Fruit fly (Drosophila melanogaster) whole organism, prepupa: ENCODE results near the gene CG31861.

Experiments used
- Blimp-1 ChIP-seq: fragments of 200-800 bp; sonication (Bioruptor generic); optimal IDR thresholded peaks from 3 replicates; lab custom pipeline; 2017; ENCODE audit warnings: missing biosample characterization, missing genetic modification characterization, mild to moderate bottlenecking, moderate library complexity, missing genetic modification reagents
- CG10631 ChIP-seq: fragments of 200-800 bp; sonication (Bioruptor generic); optimal IDR thresholded peaks from 2 replicates; lab custom pipeline; 2016; ENCODE audit warnings: missing biosample characterization, missing genetic modification characterization
- CG10669 ChIP-seq: fragments of 200-800 bp; sonication (Bioruptor generic); optimal IDR thresholded peaks from 3 replicates; lab custom pipeline; 2018; ENCODE audit warnings: missing biosample characterization, mild to moderate bottlenecking, missing genetic modification characterization, moderate library complexity
- CG11294 ChIP-seq: fragments of 200-800 bp; sonication (Bioruptor generic); IDR thresholded peaks from 2 replicates; pipeline ENCODE4 v1.3.6; 2022; ENCODE audit warnings: missing biosample characterization, missing genetic modification characterization
- CG11762 ChIP-seq: fragments of 200-800 bp; sonication (Bioruptor generic); optimal IDR thresholded peaks from 3 replicates; lab custom pipeline; 2016; ENCODE audit warnings: missing biosample characterization, missing genetic modification characterization; ENCODE audit not compliant: insufficient read depth
- CG11902 ChIP-seq: fragments of 200-800 bp; sonication (Bioruptor generic); optimal IDR thresholded peaks from 3 replicates; lab custom pipeline; 2016; ENCODE audit warnings: missing biosample characterization, missing genetic modification characterization
- CG3032 ChIP-seq: fragments of 200-800 bp; optimal IDR thresholded peaks from 2 replicates; lab custom pipeline; 2019; ENCODE audit warnings: missing biosample characterization, mild to moderate bottlenecking, missing genetic modification characterization, moderate library complexity
- CG32006 ChIP-seq: fragments of 200-800 bp; sonication (Bioruptor generic); optimal IDR thresholded peaks from 3 replicates; lab custom pipeline; 2017; ENCODE audit warnings: missing biosample characterization, mild to moderate bottlenecking, missing genetic modification characterization
- CG3919 ChIP-seq: fragments of 200-800 bp; sonication (Bioruptor generic); optimal IDR thresholded peaks from 3 replicates; lab custom pipeline; 2016; ENCODE audit warnings: missing biosample characterization, missing genetic modification characterization
- CG6163 ChIP-seq: fragments of 200-800 bp; sonication (Bioruptor generic); IDR thresholded peaks from 3 replicates; pipeline ENCODE4 v1.3.6; 2022; ENCODE audit warnings: missing biosample characterization, missing genetic modification characterization
- CG6276 ChIP-seq: fragments of 200-800 bp; sonication (Bioruptor generic); optimal IDR thresholded peaks from 2 replicates; lab custom pipeline; 2017; ENCODE audit warnings: missing biosample characterization, mild to moderate bottlenecking, missing genetic modification characterization
- CG6792 ChIP-seq: fragments of 200-800 bp; sonication (Bioruptor generic); optimal IDR thresholded peaks from 3 replicates; lab custom pipeline; 2016; ENCODE audit warnings: missing biosample characterization, missing genetic modification characterization
- CG6854 ChIP-seq: fragments of 200-800 bp; sonication (Bioruptor generic); optimal IDR thresholded peaks from 2 replicates; lab custom pipeline; 2017; ENCODE audit warnings: missing biosample characterization, mild to moderate bottlenecking, missing genetic modification characterization
- CG7368 ChIP-seq: fragments of 200-800 bp; sonication (Bioruptor generic); optimal IDR thresholded peaks from 3 replicates; lab custom pipeline; 2016; ENCODE audit warnings: missing biosample characterization, missing genetic modification characterization
- CG8119 ChIP-seq: fragments of 200-800 bp; sonication (Bioruptor generic); IDR thresholded peaks from 3 replicates; pipeline ENCODE4 v1.3.6; 2022; ENCODE audit warnings: missing biosample characterization, missing genetic modification characterization
- CG8319 ChIP-seq: fragments of 200-800 bp; sonication (Bioruptor generic); optimal IDR thresholded peaks from 3 replicates; lab custom pipeline; 2016; ENCODE audit warnings: missing biosample characterization, missing genetic modification characterization
- CG8632 ChIP-seq: fragments of 200-800 bp; sonication (Bioruptor generic); optimal IDR thresholded peaks from 3 replicates; lab custom pipeline; 2016; ENCODE audit warnings: missing biosample characterization, missing genetic modification characterization
- CG9139 ChIP-seq: fragments of 200-800 bp; sonication (Bioruptor generic); optimal IDR thresholded peaks from 3 replicates; lab custom pipeline; 2017; ENCODE audit warnings: missing biosample characterization, mild to moderate bottlenecking, missing genetic modification characterization
- Eip75B ChIP-seq: fragments of 200-800 bp; sonication (Bioruptor generic); optimal IDR thresholded peaks from 3 replicates; lab custom pipeline; 2016; ENCODE audit warnings: missing biosample characterization, missing genetic modification characterization
- Eip78C ChIP-seq: fragments of 200-800 bp; sonication (Bioruptor generic); peaks from one replicate; lab custom pipeline; 2016; ENCODE audit warnings: missing biosample characterization, missing genetic modification characterization
- Eip93F ChIP-seq: fragments of 200-800 bp; sonication (Bioruptor generic); optimal IDR thresholded peaks from 2 replicates; lab custom pipeline; 2016; ENCODE audit warnings: missing biosample characterization, mild to moderate bottlenecking, missing genetic modification characterization
- Ets21C ChIP-seq: fragments of 200-800 bp; sonication (Bioruptor generic); optimal IDR thresholded peaks from 3 replicates; lab custom pipeline; 2016; ENCODE audit warnings: missing biosample characterization, missing genetic modification characterization
- Ets96B ChIP-seq: fragments of 200-800 bp; optimal IDR thresholded peaks from 2 replicates; lab custom pipeline; 2019; ENCODE audit warnings: missing biosample characterization, mild to moderate bottlenecking, missing genetic modification characterization, moderate library complexity
- Gug ChIP-seq: fragments of 200-800 bp; sonication (Bioruptor generic); IDR thresholded peaks from 2 replicates; pipeline ENCODE4 v1.3.6; 2022; ENCODE audit warnings: missing biosample characterization, missing genetic modification characterization
- Hr4 ChIP-seq: fragments of 200-800 bp; sonication (Bioruptor generic); optimal IDR thresholded peaks from 3 replicates; lab custom pipeline; 2016; ENCODE audit warnings: missing biosample characterization, missing genetic modification characterization
- Lpt ChIP-seq: fragments of 200-800 bp; sonication (Bioruptor generic); optimal IDR thresholded peaks from 3 replicates; lab custom pipeline; 2016; ENCODE audit warnings: missing biosample characterization, missing genetic modification characterization
- OdsH ChIP-seq: fragments of 200-800 bp; sonication (Bioruptor generic); optimal IDR thresholded peaks from 3 replicates; lab custom pipeline; 2016; ENCODE audit warnings: missing biosample characterization, missing genetic modification characterization
- Sox102F ChIP-seq: fragments of 200-800 bp; sonication (Bioruptor generic); optimal IDR thresholded peaks from 2 replicates; lab custom pipeline; 2016; ENCODE audit warnings: missing biosample characterization, mild to moderate bottlenecking, missing genetic modification characterization
- Sox14 ChIP-seq: fragments of 200-800 bp; sonication (Bioruptor generic); optimal IDR thresholded peaks from 3 replicates; lab custom pipeline; 2016; ENCODE audit warnings: missing biosample characterization, missing genetic modification characterization
- Sox15 ChIP-seq: fragments of 200-800 bp; sonication (Bioruptor generic); optimal IDR thresholded peaks from 3 replicates; lab custom pipeline; 2016; ENCODE audit warnings: missing biosample characterization, missing genetic modification characterization
- achi ChIP-seq: fragments of 200-800 bp; sonication (Bioruptor generic); optimal IDR thresholded peaks from 3 replicates; lab custom pipeline; 2016; ENCODE audit warnings: missing biosample characterization, missing genetic modification characterization
- acj6 ChIP-seq: fragments of 200-800 bp; sonication (Bioruptor generic); optimal IDR thresholded peaks from 3 replicates; lab custom pipeline; 2016; ENCODE audit warnings: missing biosample characterization, missing genetic modification characterization
- cyc ChIP-seq: fragments of 200-800 bp; sonication (Bioruptor generic); optimal IDR thresholded peaks from 3 replicates; lab custom pipeline; 2016; ENCODE audit warnings: missing biosample characterization, missing genetic modification characterization
- dsx ChIP-seq: fragments of 200-800 bp; optimal IDR thresholded peaks from 3 replicates; lab custom pipeline; 2019; ENCODE audit warnings: missing biosample characterization, mild to moderate bottlenecking, missing genetic modification characterization, moderate library complexity; ENCODE audit not compliant: poor library complexity, severe bottlenecking
- eg ChIP-seq: fragments of 200-800 bp; sonication (Bioruptor generic); IDR thresholded peaks from 3 replicates; pipeline ENCODE4 v1.3.6; 2022; ENCODE audit warnings: missing biosample characterization, missing genetic modification characterization
- esn ChIP-seq: fragments of 200-800 bp; sonication (Bioruptor generic); optimal IDR thresholded peaks from 2 replicates; lab custom pipeline; 2016; ENCODE audit warnings: missing biosample characterization, mild to moderate bottlenecking, missing genetic modification characterization, moderate library complexity
- fd85E ChIP-seq: fragments of 200-800 bp; sonication (Bioruptor generic); optimal IDR thresholded peaks from 3 replicates; lab custom pipeline; 2016; ENCODE audit warnings: missing biosample characterization, missing genetic modification characterization
- net ChIP-seq: fragments of 200-800 bp; sonication (Bioruptor generic); optimal IDR thresholded peaks from 3 replicates; lab custom pipeline; 2016; ENCODE audit warnings: missing biosample characterization, missing genetic modification characterization
- pdm3 ChIP-seq: fragments of 200-800 bp; sonication (Bioruptor generic); optimal IDR thresholded peaks from 3 replicates; lab custom pipeline; 2016; ENCODE audit warnings: missing biosample characterization, missing genetic modification characterization
- salr ChIP-seq, 2 experiments: fragments of 200-800 bp; sonication (Bioruptor generic); optimal IDR thresholded peaks; 3 replicates each; lab custom pipeline; 2016 to 2018; ENCODE audit warnings: missing biosample characterization in 2 of 2, missing genetic modification characterization in 2 of 2, mild to moderate bottlenecking in 1 of 2
- spab ChIP-seq: fragments of 200-800 bp; sonication (Bioruptor generic); optimal IDR thresholded peaks from 2 replicates; lab custom pipeline; 2017; ENCODE audit warnings: missing biosample characterization, mild to moderate bottlenecking, missing genetic modification characterization, missing genetic modification reagents
- svp ChIP-seq: fragments of 200-800 bp; sonication (Bioruptor generic); peaks from one replicate; lab custom pipeline; 2016; ENCODE audit warnings: missing biosample characterization, missing genetic modification characterization
- topi ChIP-seq: fragments of 200-800 bp; sonication (Bioruptor generic); optimal IDR thresholded peaks from 3 replicates; lab custom pipeline; 2016; ENCODE audit warnings: missing biosample characterization, missing genetic modification characterization
- vri ChIP-seq: fragments of 200-800 bp; sonication (Bioruptor generic); optimal IDR thresholded peaks from 3 replicates; lab custom pipeline; 2016; ENCODE audit warnings: missing biosample characterization, mild to moderate bottlenecking, missing genetic modification characterization

CG31861 gene

dm6 chr2L:12120000-12120399, 41.6 kb upstream of the CG31861 start (continued):
- no peak for TF ChIP-seq CG8632
- no peak for TF ChIP-seq net (GFP tag; lab: Kevin White, UChicago)
- TF ChIP-seq topi (GFP tag; lab: Kevin White, UChicago): no peak
- no peak for TF ChIP-seq CG11294
- TF ChIP-seq dsx: no peak
- TF ChIP-seq CG6276 (GFP tag; lab: Kevin White, UChicago): no peak
- TF ChIP-seq CG8319 (GFP tag; lab: Kevin White, UChicago): no peak
- TF ChIP-seq, all 60 proteins: peak for 14

DNA sequence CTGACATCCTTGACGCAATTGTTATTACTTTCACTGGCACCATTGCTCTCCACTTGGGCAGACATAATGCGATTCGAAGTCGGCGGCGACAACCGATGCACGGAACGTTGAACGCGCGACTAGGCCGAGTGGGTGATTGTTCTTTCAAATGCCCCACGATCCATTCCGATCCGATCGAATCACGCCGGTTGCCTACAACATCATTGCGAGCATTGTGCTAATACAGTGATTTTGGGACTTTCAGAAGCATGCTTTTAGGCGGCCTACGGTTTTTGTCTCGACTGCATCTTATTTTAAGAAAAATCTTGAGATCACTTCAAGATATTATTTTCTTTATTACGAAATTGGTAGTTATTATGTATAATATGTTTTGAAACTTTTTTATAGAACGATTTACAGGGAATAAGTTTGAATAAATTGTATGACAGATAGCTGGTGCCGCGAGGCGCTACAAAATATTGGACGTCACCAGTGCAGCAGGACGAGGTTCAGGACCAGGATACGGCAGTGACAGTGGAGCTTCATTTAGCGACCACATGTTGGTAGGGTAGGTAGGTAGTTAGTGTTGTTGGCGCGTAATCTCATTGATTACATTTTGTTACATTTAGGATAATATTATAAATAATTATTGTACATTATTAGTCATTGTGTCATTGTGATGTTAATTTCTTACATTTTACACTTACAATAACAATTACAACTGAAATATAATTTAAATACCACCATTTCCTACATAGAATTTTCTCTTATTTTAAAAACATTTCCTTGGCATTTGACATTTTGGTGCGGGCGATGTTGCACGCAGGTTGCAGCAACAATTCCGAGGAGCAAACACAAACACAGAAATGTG, 28.1 kb upstream of the CG31861 start, which contains the start of gene rho-6:
Gene rho-6, minus strand, starts transcription at position 137 of the 850 bp plus-strand sequence.
- TF ChIP-seq acj6: peak; percentile 6
- TF ChIP-seq CG6792 (GFP tag; lab: Kevin White, UChicago): no peak
- no peak for TF ChIP-seq spab (GFP tag; lab: Kevin White, UChicago)
- no peak for TF ChIP-seq CG10669 (GFP tag; lab: Kevin White, UChicago)
- no peak for TF ChIP-seq CG8119 (GFP tag; lab: Robert Waterston, UW)
- peak; percentile 15 for TF ChIP-seq CG3919
- no peak for TF ChIP-seq Sox102F (GFP tag; lab: Kevin White, UChicago)
- TF ChIP-seq CG8632: no peak
- no peak for TF ChIP-seq Ets21C (GFP tag; lab: Kevin White, UChicago)
- TF ChIP-seq Hr4 (GFP tag; lab: Kevin White, UChicago): peak; percentile 35
- TF ChIP-seq pdm3: peak; percentile 2
- no peak for TF ChIP-seq eg (GFP tag; lab: Robert Waterston, UW)
- no peak for TF ChIP-seq CG6854 (GFP tag; lab: Kevin White, UChicago)
- TF ChIP-seq svp (GFP tag; lab: Kevin White, UChicago): no peak
- TF ChIP-seq vri: no peak
- peak; percentile 0 for TF ChIP-seq CG10631 (GFP tag; lab: Kevin White, UChicago)
- no peak for TF ChIP-seq Gug
- TF ChIP-seq CG9139 (GFP tag; lab: Kevin White, UChicago): no peak
- no peak for TF ChIP-seq CG6163 (GFP tag; lab: Robert Waterston, UW)
- no peak for TF ChIP-seq Eip75B
- no peak for TF ChIP-seq dsx
- TF ChIP-seq topi (GFP tag; lab: Kevin White, UChicago): no peak
- no peak for TF ChIP-seq Eip93F (GFP tag; lab: Kevin White, UChicago)
- TF ChIP-seq achi (GFP tag; lab: Kevin White, UChicago): peak; percentile 37
- TF ChIP-seq CG11902: no peak
- TF ChIP-seq Sox14 (GFP tag; lab: Kevin White, UChicago): no peak
- no peak for TF ChIP-seq salr (GFP tag; optimal IDR thresholded peaks at IDR 0.05; lab: Kevin White, UChicago)
- TF ChIP-seq CG32006 (GFP tag; lab: Kevin White, UChicago): peak; percentile 52
- TF ChIP-seq OdsH (GFP tag; lab: Kevin White, UChicago): peak; percentile 8
- no peak for TF ChIP-seq Sox15 (GFP tag; lab: Kevin White, UChicago)
- TF ChIP-seq CG7368 (GFP tag; lab: Kevin White, UChicago): no peak
- TF ChIP-seq CG11762 (GFP tag; lab: Kevin White, UChicago): no peak
- no peak for TF ChIP-seq cyc
- no peak for TF ChIP-seq esn (GFP tag; lab: Kevin White, UChicago)
- TF ChIP-seq fd85E (GFP tag; lab: Kevin White, UChicago): no peak
- TF ChIP-seq Ets96B (tag; lab: Kevin White, UChicago): no peak
- TF ChIP-seq Lpt: no peak
- TF ChIP-seq Eip78C (GFP tag; lab: Kevin White, UChicago): peak; percentile 63
- no peak for TF ChIP-seq Blimp-1 (GFP tag; lab: Kevin White, UChicago)
- no peak for TF ChIP-seq CG3032 (tag; lab: Kevin White, UChicago)
